Fruit fly (Drosophila melanogaster): ENCODE data around the gene tHMG1.

DNA sequence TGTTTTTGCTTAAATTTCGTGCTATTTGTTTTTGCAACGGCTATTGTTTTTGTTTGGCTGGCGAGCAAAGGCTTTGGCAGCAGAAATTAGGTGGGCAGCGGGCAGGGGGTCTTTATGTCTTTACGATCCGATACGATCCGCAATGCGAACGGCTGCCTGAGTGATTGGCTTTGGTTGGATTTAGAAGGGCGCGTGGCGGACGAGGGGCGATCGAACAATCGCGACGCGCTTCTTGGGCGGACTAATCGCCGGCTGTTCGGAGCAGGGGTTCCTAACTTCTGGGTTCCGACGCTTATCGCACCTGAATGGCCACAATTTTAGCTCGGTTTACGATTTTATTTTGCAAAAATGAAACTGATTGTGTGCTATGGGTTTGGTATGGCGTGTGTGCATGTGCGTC is 35.6 kb downstream of the tHMG1 start:
- TF ChIP-seq usp (GFP tag; optimal IDR thresholded peaks at IDR 0.05): no peak
- no peak for TF ChIP-seq EcR (GFP tag; optimal IDR thresholded peaks at IDR 0.05)
- TF ChIP-seq Dll (optimal IDR thresholded peaks at IDR 0.05): no peak
- TF ChIP-seq pan (optimal IDR thresholded peaks at IDR 0.05): no peak
